Fruit fly (Drosophila melanogaster): Measurements from ENCODE around the gene Ccm3.

Ccm3 gene

dm6 chr3R:15409110-15409771 is 37.5 kb downstream of the Ccm3 start:
- TF ChIP-seq CG17801 (GFP tag; optimal IDR thresholded peaks at IDR 0.05; ENCODE audit: partially characterized antibody) = no peak

DNA sequence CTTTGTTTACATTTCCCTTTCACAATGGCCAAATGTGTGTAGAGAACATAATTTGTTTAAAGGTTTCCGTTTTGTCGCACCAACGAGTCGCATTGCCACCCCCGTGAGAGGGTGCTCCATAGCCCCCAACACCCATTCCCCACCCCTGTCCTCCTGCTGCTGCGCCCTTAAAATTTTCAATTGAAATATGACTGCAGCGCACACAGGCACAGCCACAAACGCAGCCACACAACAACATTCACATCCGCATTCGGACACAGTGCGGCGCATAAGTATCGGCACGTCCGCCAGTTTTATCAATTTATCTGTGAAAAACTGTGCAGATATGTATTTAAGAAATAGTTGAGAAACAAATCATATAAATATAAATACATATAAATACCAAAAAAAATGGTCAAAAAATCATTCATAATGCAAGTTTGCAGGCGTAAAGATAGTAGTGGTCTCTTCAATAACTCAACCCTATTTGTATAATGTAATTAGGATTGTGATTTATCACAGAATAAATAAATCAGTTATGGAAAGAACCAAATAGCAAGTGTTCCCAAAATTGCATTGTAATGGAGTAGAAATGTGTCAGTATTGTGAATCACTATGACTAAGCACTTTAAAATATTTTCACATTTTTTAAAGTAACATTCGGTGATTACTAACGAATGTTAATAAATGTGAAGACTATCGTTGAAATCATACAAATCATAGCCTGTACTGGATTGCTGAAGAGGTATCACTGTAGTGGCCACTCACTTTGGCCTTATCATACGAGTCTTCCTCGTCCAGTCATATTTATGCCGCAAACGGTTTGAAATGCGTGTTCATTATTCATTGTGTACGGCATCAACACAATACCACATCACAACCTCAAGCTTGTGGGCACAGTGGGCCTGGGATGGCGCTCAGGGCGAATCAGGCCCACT is 38.3 kb downstream of the Ccm3 start:
- TF ChIP-seq CG17801 (GFP tag; optimal IDR thresholded peaks at IDR 0.05; ENCODE audit: partially characterized antibody) = peak; percentile 22

DNA sequence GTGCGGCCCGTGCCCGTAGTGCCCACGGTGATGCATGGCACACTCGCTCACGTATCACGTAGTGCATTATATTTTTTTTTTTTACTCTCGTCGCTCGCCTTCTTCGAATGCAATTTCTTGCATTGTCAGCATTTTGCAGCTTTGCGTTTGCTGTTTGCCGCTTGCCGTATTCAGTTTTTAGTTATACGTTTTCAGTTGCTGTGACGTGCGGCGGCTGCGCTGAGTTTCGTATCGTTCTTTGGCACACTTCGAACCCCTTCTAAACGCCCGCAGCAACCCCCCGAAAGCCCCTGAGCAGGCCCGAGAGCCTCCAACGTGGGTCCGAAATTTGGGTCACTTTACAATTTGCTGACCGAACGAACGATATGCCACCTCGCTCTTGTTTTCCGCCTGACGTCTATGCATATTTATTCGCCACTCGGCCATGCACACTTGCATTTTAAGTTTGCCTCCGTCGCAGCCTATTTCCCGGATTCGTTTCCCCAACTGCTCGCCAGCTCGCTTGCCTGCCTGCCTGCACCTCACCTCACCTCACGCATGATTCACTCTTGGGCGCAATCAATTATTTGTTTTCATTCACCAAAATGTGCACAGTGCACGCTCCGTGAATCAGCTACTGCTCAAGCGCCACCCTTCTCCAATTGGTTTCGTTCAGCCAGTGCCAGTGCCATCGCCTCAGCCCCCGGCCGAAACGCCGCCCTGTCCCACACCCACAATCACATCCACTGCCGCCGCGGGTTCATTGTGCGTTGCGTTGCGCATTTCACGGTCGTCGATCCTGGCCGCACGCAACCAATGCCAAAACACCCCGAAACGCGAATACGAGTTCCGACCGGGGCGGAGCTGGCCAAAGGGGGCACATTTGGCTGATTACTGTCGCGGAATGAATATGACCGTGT is 39.2 kb downstream of the Ccm3 start:
- TF ChIP-seq CG17801 (GFP tag; optimal IDR thresholded peaks at IDR 0.05; ENCODE audit: partially characterized antibody) = no peak

DNA sequence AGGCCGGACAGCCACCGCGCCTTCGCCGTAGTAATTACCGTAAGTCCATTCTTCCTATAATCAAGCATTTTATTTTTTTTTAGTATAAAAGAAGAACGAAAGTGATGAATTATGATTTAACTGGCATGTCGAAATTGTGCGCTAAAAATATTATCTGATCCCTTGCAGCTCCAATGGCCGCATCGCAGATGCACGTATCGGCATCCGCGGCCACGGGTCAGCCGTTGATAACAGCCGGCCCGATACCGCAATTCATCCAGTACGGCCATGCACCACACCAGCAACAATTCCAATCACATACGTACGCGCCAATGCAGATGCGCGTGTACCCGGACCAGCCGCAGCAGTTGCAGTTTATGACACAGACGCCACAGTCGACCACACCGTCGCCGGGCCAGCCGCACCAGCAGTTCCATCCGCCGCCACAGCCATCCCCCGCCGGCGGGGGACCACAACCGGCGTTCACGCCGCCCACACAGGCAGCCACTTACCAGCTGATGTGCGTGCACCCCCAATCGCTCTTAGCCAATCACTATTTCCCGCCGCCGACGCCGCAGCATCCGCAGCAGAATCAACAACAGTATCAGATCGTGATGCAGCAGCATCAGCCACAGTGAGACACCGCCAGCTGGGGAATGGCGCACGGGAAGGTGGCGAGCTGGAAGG is 43.3 kb downstream of the Ccm3 start:
- TF ChIP-seq CG17801 (GFP tag; optimal IDR thresholded peaks at IDR 0.05; ENCODE audit: partially characterized antibody) = no peak

dm6 chr3R:15417761-15418754 is 46.3 kb downstream of the Ccm3 start:
- TF ChIP-seq CG17801 (GFP tag; optimal IDR thresholded peaks at IDR 0.05; ENCODE audit: partially characterized antibody) = no peak

- TF ChIP-seq CG17801 (GFP tag; optimal IDR thresholded peaks at IDR 0.05; ENCODE audit: partially characterized antibody) = no peak
These were observed 47.2 kb downstream of the Ccm3 start for dm6 chr3R:15418824-15419530.

DNA sequence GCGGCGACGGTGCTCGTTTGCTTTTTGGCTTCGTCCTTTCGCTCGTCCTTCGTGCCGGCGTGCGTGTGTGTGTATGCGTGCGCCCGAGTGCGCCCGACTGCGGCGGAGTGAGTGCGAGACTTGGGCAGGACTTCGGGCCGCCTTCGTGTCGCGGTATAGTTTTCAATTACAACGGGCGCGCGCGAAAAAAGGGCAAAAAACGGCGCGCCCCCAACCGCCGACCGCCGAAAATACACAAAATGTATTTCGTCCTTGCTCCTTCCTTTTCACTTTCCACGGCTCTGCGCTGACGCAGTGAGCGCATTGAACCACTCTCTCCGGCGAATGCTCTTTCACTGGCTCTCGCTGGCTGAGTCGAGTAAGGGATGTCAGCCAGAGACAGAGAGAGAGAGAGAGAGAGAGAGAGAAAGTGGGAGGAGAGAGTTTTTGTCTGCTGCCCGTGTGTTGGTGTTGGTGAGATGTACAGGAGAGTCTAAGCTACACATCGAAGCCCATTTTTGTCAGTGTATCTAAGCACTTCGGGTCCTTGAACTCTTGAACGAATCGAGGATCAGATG is 48.7 kb downstream of the Ccm3 start:
- no peak for TF ChIP-seq CG17801 (GFP tag; optimal IDR thresholded peaks at IDR 0.05; ENCODE audit: partially characterized antibody)

All from ovary, adult (tissue).